Worm (Caenorhabditis elegans) whole organism, L4 larva: ENCODE measurements around the gene zer-1.

Source experiments
- T20F7.1 ChIP-seq: fragments of 200-800 bp; sonication (Bioruptor generic); optimal IDR thresholded peaks from 2 replicates; lab custom pipeline; 2018; ENCODE audit warnings: mild to moderate bottlenecking, missing genetic modification characterization, missing compliant biosample characterization
- Y48G9A.11 ChIP-seq: fragments of 200-800 bp; sonication (Bioruptor generic); IDR thresholded peaks from 2 replicates; pipeline ENCODE4 v1.3.6; 2022; ENCODE audit warnings: missing genetic modification reagents, missing genetic modification characterization, missing compliant biosample characterization
- ZK546.5 ChIP-seq, 2 experiments: sonication (generic microtip); optimal IDR thresholded peaks; 2 replicates each; lab custom pipeline; 2017; ENCODE audit warnings: missing biosample characterization in 2 of 2, missing genetic modification characterization in 2 of 2
- aha-1 ChIP-seq: fragments of 150-350 bp; peaks from one replicate; lab custom pipeline; 2014; ENCODE audit warnings: missing biosample characterization, missing genetic modification characterization
- ama-1 ChIP-seq: fragments of 150-350 bp; optimal IDR thresholded peaks from 2 replicates; lab custom pipeline; 2014; ENCODE audit warnings: inconsistent platforms, mixed read lengths
- arid-1 ChIP-seq: fragments of 200-800 bp; sonication (Bioruptor generic); conservative IDR thresholded peaks from 2 replicates; pipeline ENCODE4 v1.3.6; 2022; ENCODE audit warnings: missing genetic modification reagents, missing genetic modification characterization, missing compliant biosample characterization
- ceh-20 ChIP-seq: fragments of 200-800 bp; sonication (Bioruptor generic); IDR thresholded peaks from 2 replicates; pipeline ENCODE4 v1.3.6; 2022; ENCODE audit warnings: missing genetic modification reagents, missing genetic modification characterization, missing compliant biosample characterization
- ceh-62 ChIP-seq: sonication (generic microtip); optimal IDR thresholded peaks from 2 replicates; lab custom pipeline; 2017; ENCODE audit warnings: missing biosample characterization, missing genetic modification characterization
- ces-1 ChIP-seq: fragments of 150-350 bp; sonication (generic microtip); optimal IDR thresholded peaks from 4 replicates; lab custom pipeline; 2014; ENCODE audit warnings: missing biosample characterization, missing genetic modification reagents, missing genetic modification characterization
- cey-2 ChIP-seq: sonication (generic microtip); optimal IDR thresholded peaks from 3 replicates; lab custom pipeline; 2017; ENCODE audit warnings: missing genetic modification characterization, mild to moderate bottlenecking, missing compliant biosample characterization, antibody characterized with exemption, borderline replicate concordance; ENCODE audit not compliant: insufficient read depth
- daf-16 ChIP-seq, 3 experiments: sonication (generic microtip); optimal IDR thresholded peaks; 2 replicates each; lab custom pipeline; 2016 to 2017; ENCODE audit warnings: missing genetic modification characterization in 3 of 3, missing genetic modification reagents in 3 of 3, mild to moderate bottlenecking in 2 of 3, missing compliant biosample characterization in 2 of 3, missing biosample characterization in 1 of 3, moderate library complexity in 1 of 3
- dmd-6 ChIP-seq: fragments of 200-800 bp; sonication (Bioruptor generic); IDR thresholded peaks from 2 replicates; pipeline ENCODE4 v1.3.6; 2022; ENCODE audit warnings: missing genetic modification reagents, missing genetic modification characterization, missing compliant biosample characterization
- dpl-1 ChIP-seq: fragments of 150-350 bp; optimal IDR thresholded peaks from 2 replicates; lab custom pipeline; 2014; ENCODE audit warnings: missing biosample characterization, missing genetic modification reagents, missing genetic modification characterization
- egl-43 ChIP-seq: fragments of 200-800 bp; sonication (Bioruptor generic); IDR thresholded peaks from 2 replicates; pipeline ENCODE4 v1.3.6; 2022; ENCODE audit warnings: missing genetic modification reagents, missing genetic modification characterization, missing compliant biosample characterization
- fkh-10 ChIP-seq: fragments of 150-350 bp; optimal IDR thresholded peaks from 2 replicates; lab custom pipeline; 2014; ENCODE audit warnings: missing biosample characterization, missing genetic modification reagents, missing genetic modification characterization
- gei-8 ChIP-seq: fragments of 200-800 bp; sonication (Bioruptor generic); optimal IDR thresholded peaks from 2 replicates; lab custom pipeline; 2018; ENCODE audit warnings: mild to moderate bottlenecking, missing genetic modification characterization, missing compliant biosample characterization
- hif-1 ChIP-seq, 2 experiments: sonication (generic microtip); optimal IDR thresholded peaks; 2 replicates each; lab custom pipeline; 2016 to 2017; ENCODE audit warnings: missing compliant biosample characterization in 2 of 2, missing genetic modification characterization in 2 of 2, missing genetic modification reagents in 2 of 2, missing genotype in 2 of 2, mild to moderate bottlenecking in 1 of 2
- hlh-11 ChIP-seq: fragments of 200-800 bp; sonication (Bioruptor generic); optimal IDR thresholded peaks from 2 replicates; lab custom pipeline; 2018; ENCODE audit warnings: mild to moderate bottlenecking, missing genetic modification characterization, missing compliant biosample characterization
- hlh-30 ChIP-seq: sonication (generic microtip); optimal IDR thresholded peaks from 2 replicates; lab custom pipeline; 2017; ENCODE audit warnings: antibody characterized with exemption, mild to moderate bottlenecking, missing genetic modification characterization, missing compliant biosample characterization; ENCODE audit not compliant: insufficient read depth
- jun-1 ChIP-seq: fragments of 150-350 bp; optimal IDR thresholded peaks from 2 replicates; lab custom pipeline; 2014; ENCODE audit warnings: missing biosample characterization, missing genetic modification reagents, missing genetic modification characterization
- lin-38 ChIP-seq: fragments of 200-800 bp; sonication (Bioruptor generic); IDR thresholded peaks from 2 replicates; pipeline ENCODE4 v1.3.6; 2022; ENCODE audit warnings: missing genetic modification reagents, missing genetic modification characterization, missing compliant biosample characterization
- lsy-2 ChIP-seq, 2 experiments: fragments of 150-350 bp in 1 of 2; sonication (generic microtip) in 1 of 2; optimal IDR thresholded peaks; 2 replicates each; lab custom pipeline; 2014 to 2017; ENCODE audit warnings: missing biosample characterization in 2 of 2, missing genetic modification characterization in 2 of 2
- mdt-29 ChIP-seq: fragments of 200-800 bp; sonication (Bioruptor generic); IDR thresholded peaks from 2 replicates; pipeline ENCODE4 v1.3.6; 2022; ENCODE audit warnings: missing genetic modification reagents, missing genetic modification characterization, missing compliant biosample characterization
- mes-2 ChIP-seq: sonication (generic microtip); optimal IDR thresholded peaks from 2 replicates; lab custom pipeline; 2016; ENCODE audit warnings: missing genotype, mild to moderate bottlenecking, missing genetic modification characterization, missing compliant biosample characterization; ENCODE audit not compliant: poor library complexity, severe bottlenecking
- mxl-2 ChIP-seq: fragments of 200-800 bp; sonication (Bioruptor generic); conservative IDR thresholded peaks from 2 replicates; pipeline ENCODE4 v1.3.6; 2022; ENCODE audit warnings: missing genetic modification reagents, missing genetic modification characterization, missing compliant biosample characterization
- nhr-11 ChIP-seq: fragments of 150-350 bp; optimal IDR thresholded peaks from 2 replicates; lab custom pipeline; 2014; ENCODE audit warnings: missing biosample characterization, missing genetic modification characterization
- nhr-237 ChIP-seq: sonication (generic microtip); optimal IDR thresholded peaks from 2 replicates; lab custom pipeline; 2017; ENCODE audit warnings: missing biosample characterization, missing genetic modification characterization
- nhr-42 ChIP-seq: fragments of 200-800 bp; sonication (Bioruptor generic); IDR thresholded peaks from 2 replicates; pipeline ENCODE4 v1.3.6; 2022; ENCODE audit warnings: missing genetic modification characterization, missing compliant biosample characterization
- nhr-6 ChIP-seq: fragments of 150-350 bp; optimal IDR thresholded peaks from 2 replicates; lab custom pipeline; 2014; ENCODE audit warnings: missing biosample characterization, missing genetic modification characterization
- pha-4 ChIP-seq, 2 experiments: fragments of 150-350 bp in 1 of 2; fragments of 200-800 bp in 1 of 2; sonication (Bioruptor generic) in 1 of 2; IDR thresholded peaks in 1 of 2; optimal IDR thresholded peaks in 1 of 2; 2 replicates each; pipeline versions ENCODE4 v1.3.6 to Lab custom; 2014 to 2022; ENCODE audit warnings: missing genetic modification characterization in 2 of 2, missing genetic modification reagents in 2 of 2, missing biosample characterization in 1 of 2, missing compliant biosample characterization in 1 of 2
- php-3 ChIP-seq: fragments of 200-800 bp; sonication (Bioruptor generic); IDR thresholded peaks from 2 replicates; pipeline ENCODE4 v1.3.6; 2022; ENCODE audit warnings: missing genetic modification reagents, missing genetic modification characterization, missing compliant biosample characterization
- skn-1 ChIP-seq: fragments of 150-350 bp; optimal IDR thresholded peaks from 2 replicates; lab custom pipeline; 2014; ENCODE audit warnings: missing biosample characterization, missing genetic modification characterization
- snpc-1.2 ChIP-seq: fragments of 200-800 bp; sonication (Bioruptor generic); IDR thresholded peaks from 2 replicates; pipeline ENCODE4 v1.3.6; 2022; ENCODE audit warnings: missing genetic modification reagents, missing genetic modification characterization, missing compliant biosample characterization
- spr-3 ChIP-seq: fragments of 200-800 bp; sonication (Bioruptor generic); optimal IDR thresholded peaks from 2 replicates; lab custom pipeline; 2018; ENCODE audit warnings: mild to moderate bottlenecking, missing genetic modification characterization, missing compliant biosample characterization
- tra-1 ChIP-seq: fragments of 200-800 bp; sonication (Bioruptor generic); IDR thresholded peaks from 2 replicates; pipeline ENCODE4 v1.3.6; 2022; ENCODE audit warnings: missing genetic modification reagents, missing genetic modification characterization, missing compliant biosample characterization
- zfp-2 ChIP-seq: sonication (generic microtip); optimal IDR thresholded peaks from 2 replicates; lab custom pipeline; 2016; ENCODE audit warnings: mild to moderate bottlenecking, missing genetic modification characterization, missing compliant biosample characterization
- zip-2 ChIP-seq: fragments of 150-350 bp; optimal IDR thresholded peaks from 2 replicates; lab custom pipeline; 2014; ENCODE audit warnings: missing biosample characterization, missing genetic modification characterization
- ztf-7 ChIP-seq: fragments of 150-350 bp; optimal IDR thresholded peaks from 2 replicates; lab custom pipeline; 2014; ENCODE audit warnings: missing biosample characterization, missing genetic modification characterization

zer-1 gene

DNA sequence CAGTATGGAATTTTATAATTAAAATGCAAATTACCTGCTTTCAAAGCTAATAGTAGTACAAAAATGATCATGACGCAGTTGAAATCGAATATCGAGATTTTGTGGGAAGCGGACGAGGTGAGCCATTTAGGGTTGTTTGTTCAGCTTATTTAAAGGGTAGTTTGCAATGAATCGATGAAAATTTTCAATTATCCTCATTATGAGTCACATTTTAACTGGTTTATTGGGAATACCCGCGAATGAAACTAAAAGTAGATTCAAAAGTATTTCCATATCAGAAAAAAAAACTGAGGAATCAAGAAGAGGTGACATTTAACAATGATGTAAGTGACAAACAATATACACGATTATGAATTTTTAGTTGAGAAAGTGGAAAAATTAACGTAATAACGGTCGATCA, 32.7 kb upstream of the zer-1 start, which contains the start of gene F23H11.7:
F23H11.7 (minus strand) TSS at position 101 of the 400 bp plus-strand sequence.
- TF ChIP-seq mxl-2 (GFP tag; lab: Robert Waterston, UW) (no peak), ceh-62 (no peak), aha-1 (peak; percentile 2)

DNA sequence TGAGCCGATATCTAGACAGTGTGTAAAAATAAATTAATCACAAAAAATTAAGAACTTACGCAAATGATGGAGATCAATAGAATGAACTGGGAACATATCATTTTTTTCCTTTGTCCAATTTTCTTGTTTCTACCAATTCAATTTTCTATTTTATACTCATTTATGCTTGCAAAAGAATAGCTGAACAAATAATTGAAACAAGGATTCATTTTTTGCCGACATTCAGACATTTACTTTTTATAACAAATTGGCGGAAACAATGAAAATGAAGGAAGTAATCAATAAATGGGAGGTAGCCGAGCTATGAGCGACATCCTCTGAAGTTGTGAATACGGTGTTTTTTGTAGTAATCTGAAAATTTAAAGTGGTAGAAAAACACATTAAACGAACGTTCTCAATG, 30.3 kb upstream of the zer-1 start, which contains the start of gene idpp-13:
idpp-13 (minus strand) TSS at position 101 of the 400 bp plus-strand sequence.
- no peak for TF ChIP-seq snpc-1.2
- no peak for TF ChIP-seq nhr-42 (GFP tag; lab: Robert Waterston, UW)
- no peak for TF ChIP-seq gei-8 (GFP tag; lab: Kevin White, UChicago)
- TF ChIP-seq Y48G9A.11 = no peak
- TF ChIP-seq skn-1 (tag; lab: Kevin White, UChicago) = no peak

- TF ChIP-seq dpl-1 (GFP tag; lab: Kevin White, UChicago) (peak; percentile 5), tra-1 (GFP tag; lab: Robert Waterston, UW) (no peak), mdt-29 (GFP tag; lab: Robert Waterston, UW) (no peak), T20F7.1 (GFP tag; lab: Kevin White, UChicago) (peak; percentile 95), mes-2 (tag; lab: Kevin White, UChicago) (peak; percentile 60), nhr-6 (peak; percentile 41), hlh-11 (no peak), php-3 (no peak), hlh-30 (peak; percentile 1), ama-1 (peak; percentile 24), pha-4 (GFP tag; IDR thresholded peaks at IDR 0.05; lab: Robert Waterston, UW) (no peak), pha-4 (tag; optimal IDR thresholded peaks at IDR 0.05; lab: Kevin White, UChicago) (peak; percentile 43)
These were observed 24.1 kb upstream of the zer-1 start, which contains the start of the genes F23H11.5 and bra-2 for ce11 chrIII:910540-911311. Gene F23H11.5, minus strand, starts transcription at chrIII:910590. Gene bra-2, plus strand, starts transcription at chrIII:911261.

DNA sequence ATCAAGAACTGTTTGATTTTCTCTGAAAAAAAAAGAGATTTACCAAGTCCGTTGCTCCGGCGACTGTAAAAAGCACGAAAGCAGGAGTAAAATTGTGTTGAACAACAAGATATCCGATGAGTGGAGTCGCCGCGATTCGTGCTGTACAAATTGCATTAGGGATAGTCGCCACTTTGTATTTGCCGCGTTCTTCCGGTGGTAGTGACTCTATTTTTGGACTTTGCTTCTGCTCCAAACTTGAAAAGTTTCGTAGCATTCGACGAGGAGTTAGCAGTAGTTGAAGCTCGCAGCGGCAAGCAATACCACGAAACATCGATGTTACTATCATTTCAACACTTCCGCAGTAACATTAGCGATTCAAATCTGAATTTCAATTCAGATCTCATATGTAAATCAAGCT, 22.9 kb upstream of the zer-1 start, which contains the start of gene crls-1:
crls-1 (minus strand) TSS at position 363 of the 400 bp plus-strand sequence.
- TF ChIP-seq tra-1 (GFP tag; lab: Robert Waterston, UW) (0 out of 2 replicates have a peak, but pooled peaks have one; percentile 39), aha-1 (no peak), ces-1 (GFP tag; lab: Kevin White, UChicago) (no peak), arid-1 (GFP tag; lab: Robert Waterston, UW) (0 out of 2 replicates have a peak, but pooled peaks have one; percentile 6), jun-1 (tag; lab: Kevin White, UChicago) (no peak), zfp-2 (tag; lab: Kevin White, UChicago) (no peak), ztf-7 (tag; lab: Kevin White, UChicago) (no peak), hif-1 (tag; optimal IDR thresholded peaks at IDR 0.05; lab: Kevin White, UChicago) (no peak), ceh-20 (GFP tag; lab: Robert Waterston, UW) (no peak), cey-2 (tag; lab: Kevin White, UChicago) (no peak), fkh-10 (no peak), daf-16 (GFP tag; optimal IDR thresholded peaks at IDR 0.05; lab: Kevin White, UChicago) (no peak), daf-16 (tag; optimal IDR thresholded peaks at IDR 0.05; lab: Kevin White, UChicago) (peak; percentile 13), lin-38 (GFP tag; lab: Robert Waterston, UW) (peak; percentile 30; the same call in 1 of the 2 replicates), Y48G9A.11 (0 out of 2 replicates have a peak, but pooled peaks have one; percentile 44), gei-8 (GFP tag; lab: Kevin White, UChicago) (no peak), egl-43 (GFP tag; lab: Robert Waterston, UW) (no peak), zip-2 (tag; lab: Kevin White, UChicago) (no peak), dpl-1 (GFP tag; lab: Kevin White, UChicago) (no peak), T20F7.1 (GFP tag; lab: Kevin White, UChicago) (peak; percentile 20), nhr-11 (tag; lab: Kevin White, UChicago) (no peak), nhr-237 (tag; lab: Kevin White, UChicago) (no peak), spr-3 (GFP tag; lab: Kevin White, UChicago) (no peak), ZK546.5 (tag; optimal IDR thresholded peaks at IDR 0.05; lab: Kevin White, UChicago) (no peak), dmd-6 (0 out of 2 replicates have a peak, but pooled peaks have one; percentile 9), lsy-2 (tag; optimal IDR thresholded peaks at IDR 0.05; lab: Kevin White, UChicago) (no peak), ama-1 (peak; percentile 81)
